Fruit fly (Drosophila melanogaster): ENCODE results near the gene chif.

Gene chif

dm6 chr2L:16337785-16338184 lies 14.6 kb downstream of the chif start, which contains the start of gene CG31817:
Gene CG31817 (minus strand): TSS chr2L:16337885.
- TF ChIP-seq CG17801 (GFP tag; optimal IDR thresholded peaks at IDR 0.05; ENCODE audit: partially characterized antibody): no peak

dm6 chr2L:16329625-16330024 lies 22.8 kb downstream of the chif start, which contains the start of gene CG4440:
Gene CG4440 (plus strand): TSS chr2L:16329925.
- TF ChIP-seq CG17801 (GFP tag; optimal IDR thresholded peaks at IDR 0.05; ENCODE audit: partially characterized antibody): no peak

- TF ChIP-seq CG17801 (GFP tag; optimal IDR thresholded peaks at IDR 0.05; ENCODE audit: partially characterized antibody): peak; percentile 23
Observed at dm6 chr2L:16329102-16329520, 23.3 kb downstream of the chif start, which contains the start of gene mRpL4. Gene mRpL4 (minus strand): TSS chr2L:16329132.

dm6 chr2L:16326892-16327291 lies 25.5 kb downstream of the chif start, which contains the start of gene CG4278:
Gene CG4278 (plus strand): TSS chr2L:16327069.
- no peak for TF ChIP-seq CG17801 (GFP tag; optimal IDR thresholded peaks at IDR 0.05; ENCODE audit: partially characterized antibody)

dm6 chr2L:16325515-16326257 lies 26.7 kb downstream of the chif start, which contains the start of gene cact:
Gene cact (minus strand): TSS chr2L:16326207.
- TF ChIP-seq CG17801 (GFP tag; optimal IDR thresholded peaks at IDR 0.05; ENCODE audit: partially characterized antibody): peak; percentile 81

- TF ChIP-seq CG17801 (GFP tag; optimal IDR thresholded peaks at IDR 0.05; ENCODE audit: partially characterized antibody): no peak
Observed at dm6 chr2L:16324833-16325232, 27.6 kb downstream of the chif start.

dm6 chr2L:16323544-16323943 lies 28.9 kb downstream of the chif start:
- TF ChIP-seq CG17801 (GFP tag; optimal IDR thresholded peaks at IDR 0.05; ENCODE audit: partially characterized antibody): no peak

dm6 chr2L:16321872-16322631 lies 30.4 kb downstream of the chif start:
- TF ChIP-seq CG17801 (GFP tag; optimal IDR thresholded peaks at IDR 0.05; ENCODE audit: partially characterized antibody): no peak

dm6 chr2L:16321209-16321608 lies 31.2 kb downstream of the chif start:
- no peak for TF ChIP-seq CG17801 (GFP tag; optimal IDR thresholded peaks at IDR 0.05; ENCODE audit: partially characterized antibody)

dm6 chr2L:16320428-16320827 lies 32.0 kb downstream of the chif start:
- no peak for TF ChIP-seq CG17801 (GFP tag; optimal IDR thresholded peaks at IDR 0.05; ENCODE audit: partially characterized antibody)

dm6 chr2L:16319743-16320142 lies 32.7 kb downstream of the chif start:
- no peak for TF ChIP-seq CG17801 (GFP tag; optimal IDR thresholded peaks at IDR 0.05; ENCODE audit: partially characterized antibody)

- no peak for TF ChIP-seq CG17801 (GFP tag; optimal IDR thresholded peaks at IDR 0.05; ENCODE audit: partially characterized antibody)
Observed at dm6 chr2L:16317777-16318610, 34.4 kb downstream of the chif start.

- no peak for TF ChIP-seq CG17801 (GFP tag; optimal IDR thresholded peaks at IDR 0.05; ENCODE audit: partially characterized antibody)
Observed at dm6 chr2L:16317131-16317530, 35.3 kb downstream of the chif start.

- no peak for TF ChIP-seq CG17801 (GFP tag; optimal IDR thresholded peaks at IDR 0.05; ENCODE audit: partially characterized antibody)
Observed at dm6 chr2L:16316410-16316809, 36.0 kb downstream of the chif start.

- no peak for TF ChIP-seq CG17801 (GFP tag; optimal IDR thresholded peaks at IDR 0.05; ENCODE audit: partially characterized antibody)
Observed at dm6 chr2L:16315844-16316243, 36.6 kb downstream of the chif start.
